Worm (Caenorhabditis elegans) whole organism, L2 larva: ENCODE data around the gene F08D12.3.

ENCODE experiments used
- ZK546.5 ChIP-seq: sonication (generic microtip); optimal IDR thresholded peaks from 2 replicates; lab custom pipeline; 2017; ENCODE audit warnings: missing biosample characterization, missing genetic modification characterization
- lsy-2 ChIP-seq, 2 experiments: fragments of 150-350 bp in 1 of 2; sonication (generic microtip) in 1 of 2; optimal IDR thresholded peaks; 2 replicates each; lab custom pipeline; 2014 to 2017; ENCODE audit warnings: missing biosample characterization in 2 of 2, missing genetic modification characterization in 2 of 2
- nhr-25 ChIP-seq: fragments of 150-350 bp; sonication (generic microtip); optimal IDR thresholded peaks from 3 replicates; lab custom pipeline; 2014; ENCODE audit warnings: missing biosample characterization, missing genetic modification characterization
- nhr-77 ChIP-seq: fragments of 150-350 bp; optimal IDR thresholded peaks from 2 replicates; lab custom pipeline; 2014; ENCODE audit warnings: missing biosample characterization, missing genetic modification characterization
- ztf-4 ChIP-seq: fragments of 150-350 bp; optimal IDR thresholded peaks from 2 replicates; lab custom pipeline; 2014; ENCODE audit warnings: missing biosample characterization, missing genetic modification characterization

ce11 chrII:2815017-2815416 is 35.7 kb downstream of the F08D12.3 start:
- TF ChIP-seq lsy-2 (tag; optimal IDR thresholded peaks at IDR 0.05; lab: Kevin White, UChicago) (no peak), ztf-4 (tag; lab: Kevin White, UChicago) (no peak), ZK546.5 (tag; lab: Kevin White, UChicago) (no peak), nhr-77 (tag; lab: Kevin White, UChicago) (no peak), nhr-25 (tag; lab: Kevin White, UChicago) (no peak)
